Worm (Caenorhabditis elegans) whole organism, young adult: ENCODE results near the gene ndub-2.

ENCODE experiments used
- B0035.1 ChIP-seq: sonication (generic microtip); optimal IDR thresholded peaks from 2 replicates; lab custom pipeline; 2016; ENCODE audit warnings: missing genetic modification characterization, mild to moderate bottlenecking, missing compliant biosample characterization, missing genotype, missing genetic modification reagents
- Y53G8AR.9 ChIP-seq: fragments of 200-800 bp; sonication (Bioruptor generic); conservative IDR thresholded peaks from 2 replicates; pipeline ENCODE4 v1.3.6; 2022; ENCODE audit warnings: missing genetic modification reagents, missing genetic modification characterization, missing compliant biosample characterization
- Y79H2A.3 ChIP-seq: fragments of 200-800 bp; sonication (Bioruptor generic); conservative IDR thresholded peaks from 2 replicates; pipeline ENCODE4 v1.3.6; 2022; ENCODE audit warnings: missing genetic modification reagents, missing genetic modification characterization, missing compliant biosample characterization
- ZK185.1 ChIP-seq: sonication (generic microtip); optimal IDR thresholded peaks from 2 replicates; lab custom pipeline; 2016; ENCODE audit warnings: mild to moderate bottlenecking, missing genetic modification characterization, missing compliant biosample characterization; ENCODE audit not compliant: poor library complexity, severe bottlenecking
- ceh-91 ChIP-seq: fragments of 200-800 bp; sonication (Bioruptor generic); IDR thresholded peaks from 2 replicates; pipeline ENCODE4 v1.3.6; 2022; ENCODE audit warnings: missing genetic modification reagents, missing genetic modification characterization, missing compliant biosample characterization
- him-1 ChIP-seq: sonication (generic microtip); optimal IDR thresholded peaks from 2 replicates; lab custom pipeline; 2016; ENCODE audit warnings: missing genotype, missing genetic modification reagents, missing genetic modification characterization, missing compliant biosample characterization
- madf-10 ChIP-seq: sonication (generic microtip); optimal IDR thresholded peaks from 2 replicates; lab custom pipeline; 2016; ENCODE audit warnings: mild to moderate bottlenecking, missing genetic modification characterization, missing compliant biosample characterization
- pha-4 ChIP-seq: fragments of 150-350 bp; sonication (generic microtip); optimal IDR thresholded peaks from 2 replicates; lab custom pipeline; 2014; ENCODE audit warnings: missing biosample characterization, missing genetic modification reagents, missing genetic modification characterization
- rcor-1 ChIP-seq: fragments of 200-800 bp; sonication (Bioruptor generic); IDR thresholded peaks from 2 replicates; pipeline ENCODE4 v1.3.6; 2022; ENCODE audit warnings: missing genetic modification reagents, missing genetic modification characterization, missing compliant biosample characterization
- unc-130 ChIP-seq: sonication (generic microtip); optimal IDR thresholded peaks from 2 replicates; lab custom pipeline; 2016; ENCODE audit warnings: missing genetic modification reagents, missing genetic modification characterization, missing compliant biosample characterization

DNA sequence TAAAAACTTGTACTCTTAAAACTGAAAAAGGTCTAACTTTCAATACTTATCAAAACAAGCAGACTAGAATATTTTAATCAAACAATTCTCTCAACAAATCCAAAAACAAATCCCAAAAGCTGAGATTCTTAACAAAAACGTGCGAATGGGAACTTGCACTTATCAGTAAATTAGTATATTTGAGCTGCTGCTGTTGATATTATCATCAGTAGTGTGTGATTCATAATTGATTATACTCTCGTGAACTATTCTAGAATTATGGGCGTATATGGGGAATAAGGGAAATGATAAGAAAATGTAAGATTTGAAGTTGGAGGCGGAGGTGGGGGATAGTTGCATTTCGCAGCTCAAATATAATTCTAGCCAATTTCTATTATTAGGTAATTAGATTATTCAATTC is 18.0 kb downstream of the ndub-2 start:
- TF ChIP-seq Y79H2A.3 (GFP tag; lab: Robert Waterston, UW) (no peak), unc-130 (GFP tag; lab: Kevin White, UChicago) (no peak), Y53G8AR.9 (GFP tag; lab: Robert Waterston, UW) (no peak), rcor-1 (no peak), B0035.1 (tag; lab: Kevin White, UChicago) (no peak), pha-4 (tag; lab: Kevin White, UChicago) (no peak), ceh-91 (GFP tag; lab: Robert Waterston, UW) (no peak), ZK185.1 (tag; lab: Kevin White, UChicago) (no peak), him-1 (tag; lab: Kevin White, UChicago) (no peak), madf-10 (no peak)
